Fruit fly (Drosophila melanogaster) Kc167 (cell line): ENCODE measurements around the gene CG43407.

Experiments used
- Myc ChIP-seq: fragments of >200 bp; optimal IDR thresholded peaks from 2 replicates; lab custom pipeline; 2017; ENCODE audit warnings: missing external identifiers
- psq ChIP-seq: fragments of >200 bp; optimal IDR thresholded peaks from 2 replicates; lab custom pipeline; 2017; ENCODE audit warnings: missing external identifiers

dm6 chr3L:19031858-19032257, 21.3 kb downstream of the CG43407 start:
- TF ChIP-seq Myc (lab: Kevin White, UChicago) (no peak), psq (no peak)
